Fruit fly (Drosophila melanogaster) whole organism, adult: Measurements from ENCODE around the gene CG12171.

Experiments used
- CG11617 ChIP-seq: fragments of 200-800 bp; sonication (Bioruptor generic); optimal IDR thresholded peaks from 2 replicates; lab custom pipeline; 2017; ENCODE audit warnings: mild to moderate bottlenecking, missing biosample characterization, missing genetic modification reagents, missing genetic modification characterization
- CG12768 ChIP-seq: fragments of 200-800 bp; sonication (Bioruptor generic); optimal IDR thresholded peaks from 2 replicates; lab custom pipeline; 2017; ENCODE audit warnings: missing biosample characterization, missing genetic modification characterization, mild to moderate bottlenecking, moderate library complexity, missing genetic modification reagents
- bab1 ChIP-seq: fragments of 200-800 bp; sonication (Bioruptor generic); optimal IDR thresholded peaks from 3 replicates; lab custom pipeline; 2019; ENCODE audit warnings: missing biosample characterization, mild to moderate bottlenecking, missing genetic modification characterization, moderate library complexity
- toe ChIP-seq: fragments of 200-800 bp; sonication (Bioruptor generic); optimal IDR thresholded peaks from 2 replicates; lab custom pipeline; 2016; ENCODE audit warnings: missing biosample characterization, missing genetic modification characterization

DNA sequence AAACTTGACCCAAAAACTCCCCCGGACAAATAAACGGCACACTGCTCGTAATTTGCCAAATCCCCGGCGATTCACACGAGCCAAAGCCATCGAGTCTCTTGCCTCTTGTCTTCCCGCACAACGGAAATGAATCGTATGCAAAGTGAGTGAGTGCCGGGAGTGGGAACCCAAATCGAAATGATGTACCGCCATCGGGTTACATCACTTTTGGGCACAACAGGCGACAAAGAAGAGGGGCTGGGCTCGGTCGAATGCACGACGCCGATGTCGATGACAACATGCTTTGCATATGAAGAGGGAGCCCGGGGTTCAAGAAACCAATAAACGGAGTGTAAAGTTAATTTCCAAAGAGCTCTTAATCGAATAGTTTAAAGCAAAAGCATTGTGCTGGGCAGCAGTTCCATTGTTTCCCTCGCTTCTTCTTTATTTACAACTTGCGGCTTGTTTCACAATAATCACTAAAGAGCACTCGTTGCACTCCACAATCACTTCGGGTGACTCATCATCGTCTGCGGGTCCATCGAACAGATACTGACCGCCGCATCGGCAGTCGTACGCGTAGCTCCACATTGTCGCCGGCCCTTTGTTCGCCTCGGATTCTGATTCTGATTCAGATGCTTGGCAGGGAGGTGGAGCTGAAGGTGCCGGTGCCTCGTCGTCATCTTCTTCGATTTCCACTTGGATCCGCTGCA, 11.6 kb upstream of the CG12171 start:
- no peak for TF ChIP-seq toe (GFP tag; lab: Kevin White, UChicago)
- no peak for TF ChIP-seq CG11617 (GFP tag; lab: Kevin White, UChicago)
- TF ChIP-seq bab1 (GFP tag; lab: Kevin White, UChicago) = no peak
- no peak for TF ChIP-seq CG12768
